Fruit fly (Drosophila melanogaster) whole organism, embryonic: Measurements from ENCODE around the gene CG3566.

Experiments used
- Abd-B ChIP-seq: fragments of 200-800 bp; sonication (Bioruptor generic); optimal IDR thresholded peaks from 2 replicates; lab custom pipeline; 2018; ENCODE audit warnings: missing biosample characterization, mild to moderate bottlenecking, missing genetic modification characterization, moderate library complexity
- Awh ChIP-seq: fragments of 200-800 bp; sonication (Bioruptor generic); IDR thresholded peaks from 2 replicates; pipeline ENCODE4, ENCODE4 v1.3.6; 2022; ENCODE audit warnings: missing biosample characterization, missing genetic modification characterization
- C15 ChIP-seq: fragments of 200-800 bp; sonication (Bioruptor generic); IDR thresholded peaks from 3 replicates; pipeline ENCODE4 v1.3.6; 2022; ENCODE audit warnings: missing biosample characterization, missing genetic modification characterization
- CG10274 ChIP-seq: fragments of 200-800 bp; sonication (Bioruptor generic); optimal IDR thresholded peaks from 3 replicates; lab custom pipeline; 2017; ENCODE audit warnings: missing biosample characterization, mild to moderate bottlenecking, missing genetic modification characterization
- CG11504 ChIP-seq: fragments of 200-800 bp; sonication (Bioruptor generic); optimal IDR thresholded peaks from 3 replicates; lab custom pipeline; 2019; ENCODE audit warnings: missing biosample characterization, mild to moderate bottlenecking, missing genetic modification characterization, moderate library complexity
- CG11696 ChIP-seq: fragments of 200-800 bp; sonication (Bioruptor generic); IDR thresholded peaks from 2 replicates; pipeline ENCODE4 v1.3.6; 2022; ENCODE audit warnings: missing biosample characterization, missing genetic modification characterization
- CG13287 ChIP-seq: fragments of 200-800 bp; sonication (Bioruptor generic); IDR thresholded peaks from 2 replicates; pipeline ENCODE4 v1.3.6; 2022; ENCODE audit warnings: missing biosample characterization, missing genetic modification characterization; ENCODE audit not compliant: partially characterized antibody
- CG13424 ChIP-seq: fragments of 200-800 bp; sonication (Bioruptor generic); optimal IDR thresholded peaks from 2 replicates; lab custom pipeline; 2019; ENCODE audit warnings: missing biosample characterization, mild to moderate bottlenecking, missing genetic modification characterization, moderate library complexity
- CG14667 ChIP-seq: fragments of 200-800 bp; sonication (Bioruptor generic); IDR thresholded peaks from 2 replicates; pipeline ENCODE4 v1.3.6; 2022; ENCODE audit warnings: missing biosample characterization, missing genetic modification characterization
- CG16863 ChIP-seq: fragments of 200-800 bp; sonication (Bioruptor generic); optimal IDR thresholded peaks from 3 replicates; lab custom pipeline; 2016; ENCODE audit warnings: missing biosample characterization, missing genetic modification characterization
- CG1792 ChIP-seq: fragments of 200-800 bp; sonication (Bioruptor generic); optimal IDR thresholded peaks from 2 replicates; lab custom pipeline; 2016; ENCODE audit warnings: missing biosample characterization, missing genetic modification characterization
- CG33213 ChIP-seq: fragments of 200-800 bp; sonication (Bioruptor generic); optimal IDR thresholded peaks from 3 replicates; lab custom pipeline; 2016; ENCODE audit warnings: missing biosample characterization, missing genetic modification characterization
- CG3995 ChIP-seq: fragments of 200-800 bp; sonication (Bioruptor generic); optimal IDR thresholded peaks from 3 replicates; lab custom pipeline; 2016; ENCODE audit warnings: missing biosample characterization, missing genetic modification characterization
- CG42726 ChIP-seq: fragments of 200-800 bp; sonication (Bioruptor generic); IDR thresholded peaks from 2 replicates; pipeline ENCODE4 v1.3.6; 2022; ENCODE audit warnings: missing biosample characterization, missing genetic modification characterization; ENCODE audit not compliant: partially characterized antibody
- CG5953 ChIP-seq: fragments of 200-800 bp; sonication (Bioruptor generic); IDR thresholded peaks from 2 replicates; pipeline ENCODE4 v1.3.6; 2022; ENCODE audit warnings: missing biosample characterization, missing genetic modification characterization
- CG7928 ChIP-seq: fragments of 200-800 bp; sonication (Bioruptor generic); optimal IDR thresholded peaks from 2 replicates; lab custom pipeline; 2017; ENCODE audit warnings: missing biosample characterization, mild to moderate bottlenecking, missing genetic modification characterization
- CG8089 ChIP-seq: fragments of 200-800 bp; sonication (Bioruptor generic); optimal IDR thresholded peaks from 3 replicates; lab custom pipeline; 2016; ENCODE audit warnings: missing biosample characterization, missing genetic modification characterization
- CG8359 ChIP-seq: fragments of 200-800 bp; sonication (Bioruptor generic); optimal IDR thresholded peaks from 2 replicates; lab custom pipeline; 2017; ENCODE audit warnings: missing biosample characterization, mild to moderate bottlenecking, missing genetic modification characterization, borderline replicate concordance
- CG8388 ChIP-seq: fragments of 200-800 bp; sonication (Bioruptor generic); optimal IDR thresholded peaks from 2 replicates; lab custom pipeline; 2019; ENCODE audit warnings: missing biosample characterization, mild to moderate bottlenecking, missing genetic modification characterization, moderate library complexity
- CoRest ChIP-seq: fragments of 200-800 bp; sonication (Bioruptor generic); optimal IDR thresholded peaks from 3 replicates; lab custom pipeline; 2018; ENCODE audit warnings: missing biosample characterization, mild to moderate bottlenecking, missing genetic modification characterization, moderate library complexity
- D19A ChIP-seq: fragments of 200-800 bp; optimal IDR thresholded peaks from 3 replicates; lab custom pipeline; 2019; ENCODE audit warnings: missing biosample characterization, mild to moderate bottlenecking, missing genetic modification characterization, moderate library complexity
- Dbx ChIP-seq: fragments of 200-800 bp; sonication (Bioruptor generic); IDR thresholded peaks from 3 replicates; pipeline ENCODE4 v1.3.6; 2022; ENCODE audit warnings: missing biosample characterization, missing genetic modification characterization
- Dek ChIP-seq: fragments of 200-800 bp; sonication (Bioruptor generic); optimal IDR thresholded peaks from 3 replicates; lab custom pipeline; 2019; ENCODE audit warnings: missing biosample characterization, mild to moderate bottlenecking, missing genetic modification characterization, moderate library complexity
- Doc3 ChIP-seq: fragments of 200-800 bp; sonication (Bioruptor generic); IDR thresholded peaks from 3 replicates; pipeline ENCODE4 v1.3.6; 2022; ENCODE audit warnings: missing biosample characterization, missing genetic modification characterization; ENCODE audit not compliant: partially characterized antibody
- Fer2 ChIP-seq: fragments of 200-800 bp; sonication (Bioruptor generic); optimal IDR thresholded peaks from 2 replicates; lab custom pipeline; 2018; ENCODE audit warnings: missing biosample characterization, mild to moderate bottlenecking, missing genetic modification characterization, moderate library complexity
- HLH54F ChIP-seq: fragments of 200-800 bp; sonication (Bioruptor generic); optimal IDR thresholded peaks from 3 replicates; lab custom pipeline; 2016; ENCODE audit warnings: missing biosample characterization, missing genetic modification characterization
- HmgZ ChIP-seq: fragments of 200-800 bp; sonication (Bioruptor generic); optimal IDR thresholded peaks from 2 replicates; lab custom pipeline; 2018; ENCODE audit warnings: missing biosample characterization, mild to moderate bottlenecking, missing genetic modification characterization
- Hmr ChIP-seq: fragments of 200-800 bp; sonication (Bioruptor generic); optimal IDR thresholded peaks from 3 replicates; lab custom pipeline; 2017; ENCODE audit warnings: mild to moderate bottlenecking, missing biosample characterization, missing genetic modification reagents, missing genetic modification characterization
- Hr39 ChIP-seq: fragments of >200 bp; optimal IDR thresholded peaks from 2 replicates; lab custom pipeline; 2017
- Jarid2 ChIP-seq: fragments of 200-800 bp; sonication (Bioruptor generic); optimal IDR thresholded peaks from 3 replicates; lab custom pipeline; 2017; ENCODE audit warnings: mild to moderate bottlenecking, missing biosample characterization, missing genetic modification reagents, missing genetic modification characterization
- MTF-1 ChIP-seq: fragments of 200-800 bp; sonication (Bioruptor generic); optimal IDR thresholded peaks from 2 replicates; lab custom pipeline; 2018; ENCODE audit warnings: missing biosample characterization, mild to moderate bottlenecking, missing genetic modification characterization, borderline replicate concordance
- Optix ChIP-seq: fragments of 200-800 bp; sonication (Bioruptor generic); IDR thresholded peaks from 3 replicates; pipeline ENCODE4 v1.3.6; 2022; ENCODE audit warnings: missing biosample characterization, missing genetic modification characterization
- Ravus ChIP-seq: fragments of 200-800 bp; sonication (Bioruptor generic); IDR thresholded peaks from 2 replicates; pipeline ENCODE4 v1.3.6; 2022; ENCODE audit warnings: missing biosample characterization, missing genetic modification characterization
- Taf1 ChIP-seq: fragments of 200-800 bp; sonication (Bioruptor generic); IDR thresholded peaks from 2 replicates; pipeline ENCODE4 v1.3.6; 2022; ENCODE audit warnings: missing biosample characterization, missing genetic modification characterization
- ash1 ChIP-seq: fragments of 200-800 bp; sonication (Bioruptor generic); optimal IDR thresholded peaks from 2 replicates; lab custom pipeline; 2018; ENCODE audit warnings: missing biosample characterization, mild to moderate bottlenecking, missing genetic modification characterization
- bcd ChIP-seq: fragments of 200-800 bp; sonication (Bioruptor generic); optimal IDR thresholded peaks from 2 replicates; lab custom pipeline; 2017; ENCODE audit warnings: missing biosample characterization, mild to moderate bottlenecking, missing genetic modification characterization
- cg ChIP-seq: fragments of 200-800 bp; sonication (Bioruptor generic); optimal IDR thresholded peaks from 3 replicates; lab custom pipeline; 2019; ENCODE audit warnings: missing biosample characterization, mild to moderate bottlenecking, missing genetic modification characterization, moderate library complexity
- chif ChIP-seq, 2 experiments: fragments of 200-800 bp; sonication (Bioruptor generic); optimal IDR thresholded peaks; 3 replicates each; lab custom pipeline; 2016; ENCODE audit warnings: missing biosample characterization in 2 of 2, missing genetic modification characterization in 2 of 2
- fru ChIP-seq: fragments of >200 bp; optimal IDR thresholded peaks from 2 replicates; lab custom pipeline; 2017
- hkb ChIP-seq, 2 experiments: fragments of 200-800 bp in 1 of 2; fragments of >200 bp in 1 of 2; sonication (Bioruptor generic) in 1 of 2; IDR thresholded peaks in 1 of 2; optimal IDR thresholded peaks in 1 of 2; 2 replicates each; pipeline versions ENCODE4 v1.3.6 to Lab custom; 2017 to 2022; ENCODE audit warnings: missing biosample characterization in 1 of 2, missing genetic modification characterization in 1 of 2
- jumu ChIP-seq: fragments of 200-800 bp; sonication (Bioruptor generic); optimal IDR thresholded peaks from 3 replicates; lab custom pipeline; 2016; ENCODE audit warnings: missing biosample characterization, missing genetic modification characterization
- kah ChIP-seq: fragments of 200-800 bp; sonication (Bioruptor generic); optimal IDR thresholded peaks from 2 replicates; lab custom pipeline; 2018; ENCODE audit warnings: missing biosample characterization, mild to moderate bottlenecking, missing genetic modification characterization
- lov ChIP-seq, 2 experiments: fragments of 200-800 bp in 1 of 2; fragments of >200 bp in 1 of 2; sonication (Bioruptor generic) in 1 of 2; IDR thresholded peaks in 1 of 2; optimal IDR thresholded peaks in 1 of 2; 2 replicates in 1 of 2; 3 replicates in 1 of 2; pipeline versions ENCODE4 v1.3.6 to Lab custom; 2017 to 2022; ENCODE audit warnings: missing biosample characterization in 1 of 2, missing genetic modification characterization in 1 of 2
- otp ChIP-seq: fragments of 200-800 bp; sonication (Bioruptor generic); IDR thresholded peaks from 3 replicates; pipeline ENCODE4, ENCODE4 v1.3.6; 2022; ENCODE audit warnings: missing biosample characterization, missing genetic modification characterization
- repo ChIP-seq: fragments of 200-800 bp; sonication (Bioruptor generic); optimal IDR thresholded peaks from 2 replicates; lab custom pipeline; 2016; ENCODE audit warnings: missing biosample characterization, missing genetic modification characterization
- scrt ChIP-seq: fragments of 200-800 bp; sonication (Bioruptor generic); optimal IDR thresholded peaks from 2 replicates; lab custom pipeline; 2018; ENCODE audit warnings: missing biosample characterization, mild to moderate bottlenecking, missing genetic modification characterization, moderate library complexity
- sima ChIP-seq: fragments of 200-800 bp; sonication (Bioruptor generic); optimal IDR thresholded peaks from 2 replicates; lab custom pipeline; 2016; ENCODE audit warnings: missing biosample characterization, missing genetic modification characterization
- stc ChIP-seq: fragments of 200-800 bp; sonication (Bioruptor generic); IDR thresholded peaks from 2 replicates; pipeline ENCODE4 v1.3.6; 2022; ENCODE audit warnings: missing biosample characterization, missing genetic modification characterization
- ttk ChIP-seq: fragments of 200-800 bp; sonication (Bioruptor generic); IDR thresholded peaks from 2 replicates; pipeline ENCODE4 v2.1.2; 2022; ENCODE audit warnings: missing biosample characterization, missing genetic modification characterization
- usp ChIP-seq: fragments of >200 bp; optimal IDR thresholded peaks from 2 replicates; lab custom pipeline; 2017; ENCODE audit warnings: missing biosample characterization, missing genetic modification characterization
- zen ChIP-seq: fragments of 200-800 bp; sonication (Bioruptor generic); optimal IDR thresholded peaks from 3 replicates; lab custom pipeline; 2018; ENCODE audit warnings: missing biosample characterization, mild to moderate bottlenecking, missing genetic modification characterization, moderate library complexity

CG3566 gene

DNA sequence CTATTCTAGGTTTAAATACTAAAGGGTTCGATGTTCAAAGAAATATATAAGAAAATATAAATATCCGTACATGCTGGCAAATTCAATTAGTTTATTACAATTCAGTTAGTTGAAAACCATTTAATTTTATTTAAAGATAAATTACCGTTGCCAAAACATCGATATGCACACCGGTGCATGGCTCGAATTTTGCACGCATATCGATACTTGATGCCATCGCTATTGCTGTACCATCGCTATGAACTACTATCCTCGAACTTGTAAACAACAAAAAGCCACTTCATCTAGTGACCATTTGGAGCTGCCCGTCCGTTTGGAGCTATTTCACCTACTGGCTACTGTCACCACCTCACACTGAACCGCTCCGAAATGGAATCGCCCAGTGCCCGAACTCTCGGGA is 15.6 kb downstream of the CG3566 start, which contains the start of gene Josd (continued):
- no peak for TF ChIP-seq Jarid2 (GFP tag; lab: Kevin White, UChicago)
- no peak for TF ChIP-seq CG33213
- no peak for TF ChIP-seq Abd-B (GFP tag; lab: Kevin White, UChicago)
- no peak for TF ChIP-seq CG13424 (tag; lab: Kevin White, UChicago)
- TF ChIP-seq C15: no peak
- no peak for TF ChIP-seq scrt (GFP tag; lab: Kevin White, UChicago)
- no peak for TF ChIP-seq Optix
- no peak for TF ChIP-seq CG14667 (GFP tag; lab: Robert Waterston, UW)
- no peak for TF ChIP-seq sima (GFP tag; lab: Kevin White, UChicago)
- TF ChIP-seq Ravus (GFP tag; lab: Robert Waterston, UW): no peak
- TF ChIP-seq chif (GFP tag; optimal IDR thresholded peaks at IDR 0.05; lab: Kevin White, UChicago): no peak
- no peak for TF ChIP-seq Taf1 (GFP tag; lab: Robert Waterston, UW)
- no peak for TF ChIP-seq usp
- TF ChIP-seq zen (tag; lab: Kevin White, UChicago): no peak
- TF ChIP-seq bcd (GFP tag; lab: Kevin White, UChicago): no peak
- TF ChIP-seq hkb (optimal IDR thresholded peaks at IDR 0.05; lab: Kevin White, UChicago): no peak
- TF ChIP-seq hkb (GFP tag; IDR thresholded peaks at IDR 0.05; lab: Robert Waterston, UW): no peak
- no peak for TF ChIP-seq Fer2 (tag; lab: Kevin White, UChicago)
- no peak for TF ChIP-seq otp (GFP tag; lab: Robert Waterston, UW)
- TF ChIP-seq fru (lab: Kevin White, UChicago): no peak
- TF ChIP-seq ash1 (GFP tag; lab: Kevin White, UChicago): no peak
- no peak for TF ChIP-seq lov (optimal IDR thresholded peaks at IDR 0.05; lab: Kevin White, UChicago)
- TF ChIP-seq lov (GFP tag; IDR thresholded peaks at IDR 0.05; lab: Robert Waterston, UW): no peak
- no peak for TF ChIP-seq CG1792 (GFP tag; lab: Kevin White, UChicago)
- peak; percentile 68; the same call in 1 of the 2 replicates for TF ChIP-seq CG42726
- no peak for TF ChIP-seq Awh (GFP tag; lab: Robert Waterston, UW)
- no peak for TF ChIP-seq CoRest
- TF ChIP-seq repo (GFP tag; lab: Kevin White, UChicago): no peak
- TF ChIP-seq CG8388 (GFP tag; lab: Kevin White, UChicago): no peak
- no peak for TF ChIP-seq CG5953 (GFP tag; lab: Robert Waterston, UW)
- no peak for TF ChIP-seq CG8089
- TF ChIP-seq Hr39 (lab: Kevin White, UChicago): no peak
- TF ChIP-seq HmgZ (tag; lab: Kevin White, UChicago): no peak
- TF ChIP-seq CG11696: no peak
- TF ChIP-seq CG13287 (GFP tag; lab: Robert Waterston, UW): peak; percentile 87
- TF ChIP-seq Dek (tag; lab: Kevin White, UChicago): no peak
- TF ChIP-seq CG10274 (GFP tag; lab: Kevin White, UChicago): no peak
- TF ChIP-seq kah (GFP tag; lab: Kevin White, UChicago): no peak
- TF ChIP-seq D19A: no peak
- TF ChIP-seq jumu (GFP tag; lab: Kevin White, UChicago): no peak
- TF ChIP-seq stc (GFP tag; lab: Robert Waterston, UW): no peak
- TF ChIP-seq CG8359 (GFP tag; lab: Kevin White, UChicago): no peak
- TF ChIP-seq Hmr (GFP tag; lab: Kevin White, UChicago): peak; percentile 27
- no peak for TF ChIP-seq ttk (GFP tag; lab: Robert Waterston, UW)
- peak; percentile 16 for TF ChIP-seq CG11504
- peak; percentile 90 for TF ChIP-seq CG3995 (GFP tag; lab: Kevin White, UChicago)
- no peak for TF ChIP-seq Dbx (GFP tag; lab: Robert Waterston, UW)
- TF ChIP-seq CG7928 (GFP tag; lab: Kevin White, UChicago): no peak
- peak; percentile 77 for TF ChIP-seq Doc3 (GFP tag; lab: Robert Waterston, UW)
- no peak for TF ChIP-seq HLH54F (GFP tag; lab: Kevin White, UChicago)
- no peak for TF ChIP-seq MTF-1 (GFP tag; lab: Kevin White, UChicago)
- TF ChIP-seq cg (GFP tag; lab: Kevin White, UChicago): no peak
- TF ChIP-seq CG16863 (GFP tag; lab: Kevin White, UChicago): no peak
